Fruit fly (Drosophila melanogaster) whole organism, pupa: ENCODE results near the gene Uros2.

Source experiments
- CG10348 ChIP-seq: fragments of 200-800 bp; sonication (Bioruptor generic); IDR thresholded peaks from 2 replicates; pipeline ENCODE4 v1.3.6; 2022; ENCODE audit warnings: missing biosample characterization, missing genetic modification characterization
- CG12605 ChIP-seq: fragments of 200-800 bp; sonication (Bioruptor generic); IDR thresholded peaks from 2 replicates; pipeline ENCODE4 v1.3.6; 2022; ENCODE audit warnings: missing biosample characterization, missing genetic modification characterization
- CG13204 ChIP-seq: fragments of 200-800 bp; sonication (Bioruptor generic); optimal IDR thresholded peaks from 2 replicates; lab custom pipeline; 2018; ENCODE audit warnings: missing biosample characterization, mild to moderate bottlenecking, missing genetic modification characterization, moderate library complexity
- CG14655 ChIP-seq: fragments of 200-800 bp; sonication (Bioruptor generic); optimal IDR thresholded peaks from 3 replicates; lab custom pipeline; 2017; ENCODE audit warnings: mild to moderate bottlenecking, missing biosample characterization, missing genetic modification reagents, missing genetic modification characterization
- CG15710 ChIP-seq: fragments of 200-800 bp; sonication (Bioruptor generic); optimal IDR thresholded peaks from 2 replicates; lab custom pipeline; 2018; ENCODE audit warnings: missing biosample characterization, mild to moderate bottlenecking, missing genetic modification characterization, moderate library complexity
- CG17806 ChIP-seq: fragments of 200-800 bp; sonication (Bioruptor generic); optimal IDR thresholded peaks from 2 replicates; lab custom pipeline; 2018; ENCODE audit warnings: missing biosample characterization, mild to moderate bottlenecking, missing genetic modification characterization, moderate library complexity
- CG32121 ChIP-seq: fragments of 200-800 bp; sonication (Bioruptor generic); IDR thresholded peaks from 2 replicates; pipeline ENCODE4 v1.3.6; 2022; ENCODE audit warnings: missing biosample characterization, missing genetic modification characterization
- CG34367 ChIP-seq: fragments of 200-800 bp; sonication (Bioruptor generic); optimal IDR thresholded peaks from 2 replicates; lab custom pipeline; 2018; ENCODE audit warnings: missing biosample characterization, mild to moderate bottlenecking, missing genetic modification characterization
- CG4496 ChIP-seq: fragments of 200-800 bp; sonication (Bioruptor generic); IDR thresholded peaks from 3 replicates; pipeline ENCODE4 v1.3.6; 2022; ENCODE audit warnings: missing biosample characterization, missing genetic modification characterization
- CG8159 ChIP-seq: fragments of 200-800 bp; sonication (Bioruptor generic); optimal IDR thresholded peaks from 3 replicates; lab custom pipeline; 2018; ENCODE audit warnings: missing biosample characterization, mild to moderate bottlenecking, missing genetic modification characterization, moderate library complexity
- CG8301 ChIP-seq: fragments of 200-800 bp; sonication (Bioruptor generic); optimal IDR thresholded peaks from 2 replicates; lab custom pipeline; 2018; ENCODE audit warnings: missing biosample characterization, mild to moderate bottlenecking, missing genetic modification characterization
- CG9948 ChIP-seq: fragments of 200-800 bp; sonication (Bioruptor generic); optimal IDR thresholded peaks from 2 replicates; lab custom pipeline; 2018; ENCODE audit warnings: missing biosample characterization, mild to moderate bottlenecking, missing genetic modification characterization, moderate library complexity
- EcR ChIP-seq: fragments of 200-800 bp; sonication (Bioruptor generic); optimal IDR thresholded peaks from 3 replicates; lab custom pipeline; 2019; ENCODE audit warnings: missing biosample characterization, missing genetic modification characterization, mild to moderate bottlenecking, moderate library complexity, missing genetic modification reagents
- Ets98B ChIP-seq: fragments of 200-800 bp; sonication (Bioruptor generic); IDR thresholded peaks from 2 replicates; pipeline ENCODE4 v1.3.6; 2022; ENCODE audit warnings: missing biosample characterization, missing genetic modification characterization
- Pif1A ChIP-seq: fragments of 200-800 bp; sonication (Bioruptor generic); optimal IDR thresholded peaks from 3 replicates; lab custom pipeline; 2016; ENCODE audit warnings: missing biosample characterization, missing genetic modification characterization
- Pif1B ChIP-seq: fragments of 200-800 bp; sonication (Bioruptor generic); optimal IDR thresholded peaks from 3 replicates; lab custom pipeline; 2016; ENCODE audit warnings: missing biosample characterization, missing genetic modification characterization
- Snoo ChIP-seq: fragments of 200-800 bp; sonication (Bioruptor generic); optimal IDR thresholded peaks from 3 replicates; lab custom pipeline; 2017; ENCODE audit warnings: missing biosample characterization, mild to moderate bottlenecking, missing genetic modification characterization, inconsistent platforms
- fd96Ca ChIP-seq: fragments of 200-800 bp; sonication (Bioruptor generic); IDR thresholded peaks from 3 replicates; pipeline ENCODE4 v1.3.6; 2022; ENCODE audit warnings: missing biosample characterization, missing genetic modification characterization
- gl ChIP-seq: fragments of 200-800 bp; sonication (Bioruptor generic); optimal IDR thresholded peaks from 2 replicates; lab custom pipeline; 2018; ENCODE audit warnings: missing biosample characterization, mild to moderate bottlenecking, missing genetic modification characterization
- rn ChIP-seq: fragments of 200-800 bp; sonication (Bioruptor generic); IDR thresholded peaks from 2 replicates; pipeline ENCODE4 v1.3.6; 2022; ENCODE audit warnings: missing biosample characterization, missing genetic modification characterization

Uros2 gene

dm6 chr3R:15832525-15832924 lies 44.2 kb downstream of the Uros2 start, which contains the start of gene rec:
TSS of gene rec (minus strand) at chr3R:15832632.
- TF ChIP-seq gl (no peak), Snoo (tag; lab: Kevin White, UChicago) (no peak), fd96Ca (GFP tag; lab: Robert Waterston, UW) (no peak), Pif1B (GFP tag; lab: Kevin White, UChicago) (no peak), CG4496 (GFP tag; lab: Robert Waterston, UW) (no peak), rn (GFP tag; lab: Robert Waterston, UW) (no peak), CG8159 (no peak), CG12605 (GFP tag; lab: Robert Waterston, UW) (no peak), CG13204 (no peak), CG14655 (GFP tag; lab: Kevin White, UChicago) (no peak), CG17806 (tag; lab: Kevin White, UChicago) (no peak), Ets98B (no peak)

dm6 chr3R:15833332-15833731 lies 45.0 kb downstream of the Uros2 start, which contains the start of gene CG43318:
TSS of gene CG43318 (minus strand) at chr3R:15833432.
- no peak for TF ChIP-seq CG14655 (GFP tag; lab: Kevin White, UChicago)
- TF ChIP-seq CG4496 (GFP tag; lab: Robert Waterston, UW): no peak

- TF ChIP-seq CG17806 (tag; lab: Kevin White, UChicago) (no peak), CG8159 (no peak), CG10348 (GFP tag; lab: Robert Waterston, UW) (no peak), CG4496 (GFP tag; lab: Robert Waterston, UW) (no peak), CG34367 (tag; lab: Kevin White, UChicago) (no peak), fd96Ca (GFP tag; lab: Robert Waterston, UW) (no peak), EcR (GFP tag; lab: Kevin White, UChicago) (no peak), CG8301 (tag; lab: Kevin White, UChicago) (no peak), CG15710 (tag; lab: Kevin White, UChicago) (no peak), CG32121 (GFP tag; lab: Robert Waterston, UW) (no peak), CG9948 (no peak), Snoo (tag; lab: Kevin White, UChicago) (no peak), CG13204 (no peak), Pif1A (GFP tag; lab: Kevin White, UChicago) (no peak)
Observed at dm6 chr3R:15834375-15835031, 46.2 kb downstream of the Uros2 start, which contains the start of the genes CG43317 and Arpc3A. TSS of gene CG43317 (minus strand) at chr3R:15834425. TSS of gene Arpc3A (plus strand) at chr3R:15834648.

dm6 chr3R:15836864-15837824 lies 48.8 kb downstream of the Uros2 start, which contains the start of the genes ND-23 and spn-E:
TSS of gene ND-23 (minus strand) at chr3R:15837117.
TSS of gene spn-E (plus strand) at chr3R:15837419.
- TF ChIP-seq CG15710 (tag; lab: Kevin White, UChicago) (peak; percentile 39), CG4496 (GFP tag; lab: Robert Waterston, UW) (0 out of 3 replicates have a peak, but pooled peaks have one; percentile 7), Snoo (tag; lab: Kevin White, UChicago) (no peak), gl (no peak), CG17806 (tag; lab: Kevin White, UChicago) (peak; percentile 14)
